Worm (Caenorhabditis elegans) whole organism, L2 larva: ENCODE measurements around the gene nhr-84.

Source experiments
- C34F6.9 ChIP-seq: fragments of 150-350 bp; optimal IDR thresholded peaks from 2 replicates; lab custom pipeline; 2014; ENCODE audit warnings: missing biosample characterization, missing genetic modification characterization
- F13H6.1 ChIP-seq: sonication (generic microtip); optimal IDR thresholded peaks from 2 replicates; lab custom pipeline; 2016; ENCODE audit warnings: missing genetic modification characterization, missing compliant biosample characterization
- R02D3.7 ChIP-seq: fragments of 150-350 bp; optimal IDR thresholded peaks from 2 replicates; lab custom pipeline; 2014; ENCODE audit warnings: missing biosample characterization, missing genetic modification characterization
- Y55F3AM.14 ChIP-seq: fragments of 200-800 bp; sonication (Bioruptor generic); optimal IDR thresholded peaks from 2 replicates; lab custom pipeline; 2018; ENCODE audit warnings: mild to moderate bottlenecking, missing genetic modification characterization, missing compliant biosample characterization
- aly-2 ChIP-seq: fragments of 150-350 bp; optimal IDR thresholded peaks from 2 replicates; lab custom pipeline; 2014; ENCODE audit warnings: missing biosample characterization, missing genetic modification characterization
- blmp-1 ChIP-seq: sonication (generic microtip); optimal IDR thresholded peaks from 2 replicates; lab custom pipeline; 2017; ENCODE audit warnings: missing genetic modification characterization, mild to moderate bottlenecking, missing compliant biosample characterization, antibody characterized with exemption, moderate library complexity; ENCODE audit not compliant: insufficient read depth
- ceh-16 ChIP-seq: fragments of 150-350 bp; optimal IDR thresholded peaks from 2 replicates; lab custom pipeline; 2014; ENCODE audit warnings: missing biosample characterization, missing genetic modification characterization
- ceh-82 ChIP-seq: fragments of 150-350 bp; optimal IDR thresholded peaks from 2 replicates; lab custom pipeline; 2014; ENCODE audit warnings: missing biosample characterization, missing genetic modification characterization
- dmd-4 ChIP-seq: sonication (generic microtip); optimal IDR thresholded peaks from 2 replicates; lab custom pipeline; 2017; ENCODE audit warnings: missing biosample characterization, missing genetic modification characterization
- elt-1 ChIP-seq: fragments of 150-350 bp; optimal IDR thresholded peaks from 2 replicates; lab custom pipeline; 2014; ENCODE audit warnings: missing biosample characterization, missing genetic modification characterization
- elt-3 ChIP-seq: sonication (generic microtip); optimal IDR thresholded peaks from 2 replicates; lab custom pipeline; 2017; ENCODE audit warnings: missing biosample characterization, missing genetic modification characterization
- fos-1 ChIP-seq: fragments of 150-350 bp; optimal IDR thresholded peaks from 2 replicates; lab custom pipeline; 2014; ENCODE audit warnings: missing biosample characterization, missing genetic modification characterization
- gmeb-1 ChIP-seq: fragments of 150-350 bp; optimal IDR thresholded peaks from 2 replicates; lab custom pipeline; 2014; ENCODE audit warnings: missing biosample characterization, missing genetic modification characterization
- lin-11 ChIP-seq: fragments of 150-350 bp; sonication (generic microtip); optimal IDR thresholded peaks from 2 replicates; lab custom pipeline; 2014; ENCODE audit warnings: missing biosample characterization, missing genetic modification characterization, inconsistent platforms, mixed read lengths
- lin-13 ChIP-seq: fragments of 150-350 bp; optimal IDR thresholded peaks from 2 replicates; lab custom pipeline; 2014; ENCODE audit warnings: missing biosample characterization, missing genetic modification reagents, missing genetic modification characterization
- lsy-2 ChIP-seq, 2 experiments: fragments of 150-350 bp in 1 of 2; sonication (generic microtip) in 1 of 2; optimal IDR thresholded peaks; 2 replicates each; lab custom pipeline; 2014 to 2017; ENCODE audit warnings: missing biosample characterization in 2 of 2, missing genetic modification characterization in 2 of 2
- mab-5 ChIP-seq: fragments of 150-350 bp; optimal IDR thresholded peaks from 2 replicates; lab custom pipeline; 2014; ENCODE audit warnings: missing biosample characterization, missing genetic modification characterization
- mbf-1 ChIP-seq: sonication (generic microtip); optimal IDR thresholded peaks from 2 replicates; lab custom pipeline; 2017; ENCODE audit warnings: missing biosample characterization, missing genetic modification characterization
- mdl-1 ChIP-seq, 2 experiments: fragments of 150-350 bp in 1 of 2; sonication (generic microtip) in 1 of 2; optimal IDR thresholded peaks; 2 replicates each; lab custom pipeline; 2017; ENCODE audit warnings: missing biosample characterization in 2 of 2, missing genetic modification characterization in 2 of 2
- nhr-10 ChIP-seq: sonication (generic microtip); optimal IDR thresholded peaks from 2 replicates; lab custom pipeline; 2017; ENCODE audit warnings: missing biosample characterization, missing genetic modification characterization
- nhr-12 ChIP-seq: fragments of 150-350 bp; optimal IDR thresholded peaks from 2 replicates; lab custom pipeline; 2014; ENCODE audit warnings: missing biosample characterization, missing genetic modification characterization
- nhr-21 ChIP-seq: fragments of 150-350 bp; optimal IDR thresholded peaks from 2 replicates; lab custom pipeline; 2014; ENCODE audit warnings: missing biosample characterization, missing genetic modification characterization
- nhr-237 ChIP-seq: fragments of 150-350 bp; optimal IDR thresholded peaks from 2 replicates; lab custom pipeline; 2014; ENCODE audit warnings: missing biosample characterization, missing genetic modification characterization
- nhr-25 ChIP-seq: fragments of 150-350 bp; sonication (generic microtip); optimal IDR thresholded peaks from 3 replicates; lab custom pipeline; 2014; ENCODE audit warnings: missing biosample characterization, missing genetic modification characterization
- nhr-6 ChIP-seq: fragments of 150-350 bp; optimal IDR thresholded peaks from 2 replicates; lab custom pipeline; 2014; ENCODE audit warnings: missing biosample characterization, missing genetic modification characterization
- nhr-77 ChIP-seq: fragments of 150-350 bp; optimal IDR thresholded peaks from 2 replicates; lab custom pipeline; 2014; ENCODE audit warnings: missing biosample characterization, missing genetic modification characterization
- peb-1 ChIP-seq: fragments of 150-350 bp; optimal IDR thresholded peaks from 2 replicates; lab custom pipeline; 2014; ENCODE audit warnings: missing biosample characterization, missing genetic modification characterization
- sem-4 ChIP-seq: fragments of 150-350 bp; optimal IDR thresholded peaks from 2 replicates; lab custom pipeline; 2014; ENCODE audit warnings: missing biosample characterization, missing genetic modification reagents, missing genetic modification characterization
- skn-1 ChIP-seq: sonication (generic microtip); optimal IDR thresholded peaks from 2 replicates; lab custom pipeline; 2017; ENCODE audit warnings: missing biosample characterization, missing genetic modification characterization
- sma-3 ChIP-seq: sonication (generic microtip); optimal IDR thresholded peaks from 2 replicates; lab custom pipeline; 2016; ENCODE audit warnings: missing genetic modification reagents, missing genetic modification characterization, missing compliant biosample characterization
- sma-9 ChIP-seq, 2 experiments: fragments of 150-350 bp in 1 of 2; sonication (generic microtip) in 1 of 2; optimal IDR thresholded peaks; 2 replicates each; lab custom pipeline; 2014 to 2016; ENCODE audit warnings: missing genetic modification characterization in 2 of 2, mild to moderate bottlenecking in 1 of 2, missing biosample characterization in 1 of 2, missing compliant biosample characterization in 1 of 2, missing genetic modification reagents in 1 of 2, moderate library complexity in 1 of 2
- snpc-4 ChIP-seq: fragments of 150-350 bp; optimal IDR thresholded peaks from 2 replicates; lab custom pipeline; 2014; ENCODE audit warnings: missing biosample characterization, missing genetic modification characterization
- unc-39 ChIP-seq: fragments of 150-350 bp; optimal IDR thresholded peaks from 2 replicates; lab custom pipeline; 2014; ENCODE audit warnings: missing biosample characterization, missing genetic modification characterization
- unc-55 ChIP-seq: fragments of 150-350 bp; sonication (generic microtip); optimal IDR thresholded peaks from 3 replicates; lab custom pipeline; 2014; ENCODE audit warnings: missing biosample characterization, missing genetic modification reagents, missing genetic modification characterization
- unc-62 ChIP-seq: fragments of 150-350 bp; optimal IDR thresholded peaks from 2 replicates; lab custom pipeline; 2014; ENCODE audit warnings: missing biosample characterization, missing genetic modification reagents, missing genetic modification characterization
- zag-1 ChIP-seq: fragments of 150-350 bp; optimal IDR thresholded peaks from 2 replicates; lab custom pipeline; 2014; ENCODE audit warnings: missing biosample characterization, missing genetic modification characterization
- ztf-1 ChIP-seq: fragments of 200-800 bp; sonication (Bioruptor generic); conservative IDR thresholded peaks from 2 replicates; pipeline ENCODE4 v1.3.6; 2022; ENCODE audit warnings: missing genetic modification characterization, missing compliant biosample characterization
- ztf-11 ChIP-seq: sonication (generic microtip); optimal IDR thresholded peaks from 2 replicates; lab custom pipeline; 2017; ENCODE audit warnings: missing biosample characterization, missing genetic modification characterization
- ztf-4 ChIP-seq: fragments of 150-350 bp; optimal IDR thresholded peaks from 2 replicates; lab custom pipeline; 2014; ENCODE audit warnings: missing biosample characterization, missing genetic modification characterization

nhr-84 gene

DNA sequence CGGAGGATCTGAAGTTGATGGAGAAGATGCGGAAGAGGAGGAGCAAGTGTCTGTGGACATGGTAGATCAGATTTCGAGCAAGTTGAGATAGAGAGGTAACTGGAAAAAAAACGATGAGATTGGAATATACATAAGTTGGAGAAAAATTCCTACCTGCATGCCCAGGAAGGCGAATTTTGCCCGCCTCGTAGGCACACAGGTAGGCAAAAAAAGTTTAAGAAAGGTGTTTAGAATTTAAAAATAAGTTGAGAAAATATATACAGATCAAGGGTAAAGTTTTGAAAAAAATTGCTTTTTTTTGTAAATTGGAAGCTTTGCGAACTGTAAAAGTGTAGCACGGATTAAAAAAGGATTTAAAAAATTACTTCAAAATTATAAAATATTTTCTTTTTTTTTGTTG lies at the start of gene nhr-84:
nhr-84 (minus strand) TSS at position 101 of the 400 bp plus-strand sequence.
- TF ChIP-seq nhr-6 (tag; lab: Kevin White, UChicago) (no peak), fos-1 (no peak), zag-1 (no peak), ztf-1 (GFP tag; lab: Robert Waterston, UW) (no peak), mbf-1 (tag; lab: Kevin White, UChicago) (no peak), C34F6.9 (tag; lab: Kevin White, UChicago) (no peak), nhr-12 (no peak), lin-11 (no peak), nhr-21 (no peak), Y55F3AM.14 (GFP tag; lab: Kevin White, UChicago) (no peak), skn-1 (tag; lab: Kevin White, UChicago) (no peak), mdl-1 (tag; optimal IDR thresholded peaks at IDR 0.05; lab: Kevin White, UChicago) (no peak), unc-62 (GFP tag; lab: Kevin White, UChicago) (no peak), R02D3.7 (tag; lab: Kevin White, UChicago) (no peak), blmp-1 (tag; lab: Kevin White, UChicago) (no peak), ztf-4 (tag; lab: Kevin White, UChicago) (no peak), sem-4 (tag; lab: Kevin White, UChicago) (no peak), aly-2 (tag; lab: Kevin White, UChicago) (no peak), peb-1 (tag; lab: Kevin White, UChicago) (no peak), nhr-237 (no peak)

DNA sequence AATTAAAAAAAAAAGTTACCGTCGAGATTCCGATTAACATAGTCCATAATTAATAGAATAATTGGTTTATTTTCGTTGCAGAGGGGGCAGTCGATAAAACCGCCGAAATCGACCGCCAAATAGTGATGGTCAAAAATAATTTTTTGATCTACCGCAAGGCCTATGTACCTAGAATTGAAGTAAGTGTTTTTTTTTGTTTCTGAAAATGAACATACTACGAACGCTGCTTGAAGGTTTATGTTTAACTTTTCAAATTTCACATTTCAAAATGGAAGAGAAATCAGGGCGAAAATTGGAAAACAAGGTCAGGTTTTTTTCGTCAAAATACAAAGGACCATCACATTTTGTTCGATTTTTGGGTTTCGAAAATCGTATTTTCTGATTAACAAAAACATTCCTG lies 48.9 kb upstream of the nhr-84 start, which contains the start of gene pzf-1:
pzf-1 (minus strand) TSS at position 101 of the 400 bp plus-strand sequence.
- TF ChIP-seq ztf-1 (GFP tag; lab: Robert Waterston, UW) (no peak), nhr-77 (tag; lab: Kevin White, UChicago) (no peak), nhr-25 (tag; lab: Kevin White, UChicago) (no peak), sma-9 (GFP tag; optimal IDR thresholded peaks at IDR 0.05; lab: Kevin White, UChicago) (no peak), sma-9 (tag; optimal IDR thresholded peaks at IDR 0.05; lab: Kevin White, UChicago) (no peak), F13H6.1 (tag; lab: Kevin White, UChicago) (no peak), sem-4 (tag; lab: Kevin White, UChicago) (no peak), fos-1 (no peak), mdl-1 (tag; optimal IDR thresholded peaks at IDR 0.05; lab: Kevin White, UChicago) (no peak), elt-3 (tag; lab: Kevin White, UChicago) (no peak), nhr-21 (no peak), ceh-16 (tag; lab: Kevin White, UChicago) (no peak), zag-1 (no peak), ztf-4 (tag; lab: Kevin White, UChicago) (no peak), C34F6.9 (tag; lab: Kevin White, UChicago) (no peak), sma-3 (no peak), snpc-4 (tag; lab: Kevin White, UChicago) (no peak), lin-13 (GFP tag; lab: Kevin White, UChicago) (no peak), lin-11 (no peak), nhr-10 (tag; lab: Kevin White, UChicago) (no peak)

DNA sequence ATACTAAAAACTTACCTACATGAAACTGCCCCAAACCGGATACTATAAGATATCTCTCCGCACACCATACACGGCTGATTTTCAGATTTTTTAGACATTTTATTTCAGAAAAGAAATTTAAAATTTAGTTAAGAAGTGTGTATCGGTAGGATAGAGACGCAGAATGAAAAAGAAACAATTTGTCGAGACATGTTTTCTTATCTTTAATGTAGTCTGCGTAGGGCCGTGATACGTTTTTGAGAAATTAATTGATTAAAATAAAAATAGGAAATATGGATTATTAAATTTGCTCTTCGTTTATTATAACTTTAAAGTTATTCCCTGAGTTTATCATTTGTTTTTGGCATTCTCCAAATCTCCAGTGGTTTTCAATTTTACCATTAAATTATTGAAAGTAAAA lies 44.9 kb upstream of the nhr-84 start, which contains the start of gene nhr-108:
nhr-108 (minus strand) TSS at position 166 of the 400 bp plus-strand sequence.
- TF ChIP-seq elt-1 (no peak), lin-13 (GFP tag; lab: Kevin White, UChicago) (no peak), sma-3 (no peak), ztf-4 (tag; lab: Kevin White, UChicago) (no peak), ceh-16 (tag; lab: Kevin White, UChicago) (no peak), unc-39 (tag; lab: Kevin White, UChicago) (no peak), Y55F3AM.14 (GFP tag; lab: Kevin White, UChicago) (no peak), unc-62 (GFP tag; lab: Kevin White, UChicago) (no peak), gmeb-1 (tag; lab: Kevin White, UChicago) (no peak), ztf-11 (tag; lab: Kevin White, UChicago) (no peak), mdl-1 (tag; optimal IDR thresholded peaks at IDR 0.05; lab: Kevin White, UChicago) (no peak)

DNA sequence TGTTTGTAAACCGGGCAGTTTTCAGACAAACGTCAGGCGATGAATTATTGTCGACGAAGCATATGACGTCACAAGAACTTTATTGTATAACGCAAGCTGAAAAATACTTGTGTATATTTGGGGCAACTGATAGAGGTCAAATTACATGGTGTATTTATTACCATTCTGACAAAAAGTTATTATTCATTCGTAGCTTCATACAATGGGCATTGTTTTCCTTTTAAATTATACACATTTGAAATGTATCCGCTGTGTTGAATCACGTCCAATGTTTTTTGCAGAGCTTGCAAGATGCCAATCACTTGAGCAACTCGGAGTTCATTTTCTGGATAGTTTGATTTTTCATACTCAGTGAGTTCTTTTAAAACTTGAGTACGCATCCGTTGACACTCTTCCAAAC lies 43.6 kb upstream of the nhr-84 start, which contains the start of gene F35E8.13:
F35E8.13 (plus strand) TSS at position 301 of the 400 bp plus-strand sequence.
- TF ChIP-seq sma-3 (no peak), unc-62 (GFP tag; lab: Kevin White, UChicago) (no peak), lsy-2 (tag; optimal IDR thresholded peaks at IDR 0.05; lab: Kevin White, UChicago) (no peak), ceh-82 (tag; lab: Kevin White, UChicago) (no peak), lin-13 (GFP tag; lab: Kevin White, UChicago) (no peak), unc-55 (GFP tag; lab: Kevin White, UChicago) (no peak), Y55F3AM.14 (GFP tag; lab: Kevin White, UChicago) (no peak), skn-1 (tag; lab: Kevin White, UChicago) (no peak), mab-5 (tag; lab: Kevin White, UChicago) (no peak), zag-1 (no peak), sma-9 (GFP tag; optimal IDR thresholded peaks at IDR 0.05; lab: Kevin White, UChicago) (no peak), sma-9 (tag; optimal IDR thresholded peaks at IDR 0.05; lab: Kevin White, UChicago) (no peak), dmd-4 (tag; lab: Kevin White, UChicago) (no peak), ztf-1 (GFP tag; lab: Robert Waterston, UW) (no peak), blmp-1 (tag; lab: Kevin White, UChicago) (no peak), elt-1 (no peak), unc-39 (tag; lab: Kevin White, UChicago) (no peak), lin-11 (no peak), ceh-16 (tag; lab: Kevin White, UChicago) (no peak), nhr-12 (no peak), nhr-77 (tag; lab: Kevin White, UChicago) (no peak)
